Worm (Caenorhabditis elegans) whole organism, early embryonic: ENCODE measurements around the gene twk-3.

Source experiments
- aly-1 ChIP-seq: sonication (generic microtip); optimal IDR thresholded peaks from 2 replicates; lab custom pipeline; 2016; ENCODE audit warnings: missing genetic modification characterization, missing compliant biosample characterization
- ama-1 ChIP-seq: fragments of 150-350 bp; optimal IDR thresholded peaks from 2 replicates; lab custom pipeline; 2014
- ceh-13 ChIP-seq: fragments of 200-800 bp; sonication (Bioruptor generic); optimal IDR thresholded peaks from 2 replicates; lab custom pipeline; 2018; ENCODE audit warnings: mild to moderate bottlenecking, missing genetic modification characterization, missing compliant biosample characterization
- scrt-1 ChIP-seq: fragments of 200-800 bp; sonication (Bioruptor generic); IDR thresholded peaks from 2 replicates; pipeline ENCODE4 v1.3.6; 2022; ENCODE audit warnings: missing genetic modification characterization, missing compliant biosample characterization

DNA sequence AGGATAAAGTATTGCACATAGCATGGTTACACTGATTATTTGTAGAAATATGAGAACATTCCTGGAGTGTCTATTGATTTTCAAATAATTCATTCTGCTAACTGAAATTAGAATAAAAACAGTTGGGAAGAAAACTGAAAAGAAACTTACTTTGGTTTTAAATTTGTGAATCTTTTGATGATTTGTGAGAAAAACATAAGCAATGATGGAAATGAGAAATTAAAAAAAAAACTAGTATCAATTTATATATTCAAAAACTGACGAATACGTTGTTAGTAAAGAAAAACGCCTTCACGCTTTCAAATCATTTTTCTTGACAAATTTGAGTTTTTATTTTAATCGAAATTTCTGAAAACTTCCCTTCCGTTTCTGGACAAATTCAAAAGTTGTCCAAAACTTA is 19.5 kb downstream of the twk-3 start, which contains the start of gene T05C12.9:
- TF ChIP-seq ceh-13 = no peak
- no peak for TF ChIP-seq ama-1
- TF ChIP-seq aly-1 = no peak
- no peak for TF ChIP-seq scrt-1
